Worm (Caenorhabditis elegans) whole organism, L4 larva: ENCODE data around the gene rde-1.

Experiments
- ZK337.2 ChIP-seq: fragments of 200-800 bp; sonication (Bioruptor generic); IDR thresholded peaks from 2 replicates; pipeline ENCODE4 v1.3.6; 2022; ENCODE audit warnings: missing genetic modification reagents, missing genetic modification characterization, missing compliant biosample characterization
- ZK546.5 ChIP-seq, 2 experiments: sonication (generic microtip); optimal IDR thresholded peaks; 2 replicates each; lab custom pipeline; 2017; ENCODE audit warnings: missing biosample characterization in 2 of 2, missing genetic modification characterization in 2 of 2
- aha-1 ChIP-seq: fragments of 150-350 bp; peaks from one replicate; lab custom pipeline; 2014; ENCODE audit warnings: missing biosample characterization, missing genetic modification characterization
- ama-1 ChIP-seq: fragments of 150-350 bp; optimal IDR thresholded peaks from 2 replicates; lab custom pipeline; 2014; ENCODE audit warnings: inconsistent platforms, mixed read lengths
- cey-2 ChIP-seq: sonication (generic microtip); optimal IDR thresholded peaks from 3 replicates; lab custom pipeline; 2017; ENCODE audit warnings: missing genetic modification characterization, mild to moderate bottlenecking, missing compliant biosample characterization, antibody characterized with exemption, borderline replicate concordance; ENCODE audit not compliant: insufficient read depth
- fkh-10 ChIP-seq: fragments of 150-350 bp; optimal IDR thresholded peaks from 2 replicates; lab custom pipeline; 2014; ENCODE audit warnings: missing biosample characterization, missing genetic modification reagents, missing genetic modification characterization
- lin-1 ChIP-seq: fragments of 200-800 bp; sonication (Bioruptor generic); IDR thresholded peaks from 2 replicates; pipeline ENCODE4 v1.3.6; 2022; ENCODE audit warnings: missing genetic modification reagents, missing genetic modification characterization, missing compliant biosample characterization
- mdt-29 ChIP-seq: fragments of 200-800 bp; sonication (Bioruptor generic); IDR thresholded peaks from 2 replicates; pipeline ENCODE4 v1.3.6; 2022; ENCODE audit warnings: missing genetic modification reagents, missing genetic modification characterization, missing compliant biosample characterization
- nhr-77 ChIP-seq: fragments of 150-350 bp; optimal IDR thresholded peaks from 2 replicates; lab custom pipeline; 2014; ENCODE audit warnings: missing biosample characterization, missing genetic modification characterization
- set-16 ChIP-seq: fragments of 200-800 bp; sonication (Bioruptor generic); IDR thresholded peaks from 2 replicates; pipeline ENCODE4 v1.3.6; 2022; ENCODE audit warnings: missing genetic modification reagents, missing genetic modification characterization, missing compliant biosample characterization
- snpc-4 ChIP-seq: fragments of 150-350 bp; optimal IDR thresholded peaks from 2 replicates; lab custom pipeline; 2014; ENCODE audit warnings: missing biosample characterization, missing genetic modification characterization
- unc-130 ChIP-seq: sonication (generic microtip); optimal IDR thresholded peaks from 2 replicates; lab custom pipeline; 2016; ENCODE audit warnings: missing genetic modification reagents, missing genetic modification characterization, missing compliant biosample characterization
- unc-39 ChIP-seq: sonication (generic microtip); optimal IDR thresholded peaks from 2 replicates; lab custom pipeline; 2017; ENCODE audit warnings: missing biosample characterization, missing genetic modification characterization
- unc-62 ChIP-seq, 3 experiments: fragments of 150-350 bp in 1 of 3; sonication (generic microtip); optimal IDR thresholded peaks in 2 of 3; peaks in 1 of 3; 1 replicate in 1 of 3; 2 replicates in 2 of 3; lab custom pipeline; 2014 to 2017; ENCODE audit warnings: missing biosample characterization in 3 of 3, missing genetic modification characterization in 3 of 3, missing genetic modification reagents in 3 of 3, missing genotype in 1 of 3

DNA sequence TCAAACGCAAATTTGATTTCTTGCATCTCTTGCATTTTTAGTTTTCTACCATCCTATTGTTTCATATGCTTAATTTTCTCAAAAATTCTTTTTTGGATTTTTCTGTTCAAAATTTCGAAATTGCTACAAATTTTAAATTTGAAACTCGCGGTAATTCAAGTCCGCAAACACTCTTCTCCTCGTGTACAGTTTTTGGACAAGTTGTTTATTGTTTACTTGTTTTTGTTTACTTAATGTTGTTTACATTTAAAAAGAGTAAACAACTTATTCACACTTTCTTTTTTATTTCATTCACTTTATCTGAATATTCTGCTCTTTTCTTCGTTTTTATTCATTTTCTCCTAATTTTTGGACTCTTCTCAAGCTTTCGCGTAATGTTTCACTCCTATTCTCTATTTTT, 26.8 kb upstream of the rde-1 start:
- TF ChIP-seq lin-1 (GFP tag; lab: Robert Waterston, UW) (no peak), ZK546.5 (tag; optimal IDR thresholded peaks at IDR 0.05; lab: Kevin White, UChicago) (no peak), aha-1 (tag; lab: Kevin White, UChicago) (no peak), unc-39 (no peak), unc-62 (GFP tag; optimal IDR thresholded peaks at IDR 0.05 in 1 of 2; lab: Kevin White, UChicago) (peak in 1 of 2 experiments; percentile 81), unc-62 (tag; optimal IDR thresholded peaks at IDR 0.05; lab: Kevin White, UChicago) (no peak), ama-1 (lab: Kevin White, UChicago) (no peak), nhr-77 (tag; lab: Kevin White, UChicago) (no peak), unc-130 (GFP tag; lab: Kevin White, UChicago) (peak; percentile 98), fkh-10 (GFP tag; lab: Kevin White, UChicago) (no peak), cey-2 (tag; lab: Kevin White, UChicago) (no peak), ZK337.2 (GFP tag; lab: Robert Waterston, UW) (no peak), set-16 (GFP tag; lab: Robert Waterston, UW) (no peak), snpc-4 (tag; lab: Kevin White, UChicago) (no peak), mdt-29 (no peak)
